Worm (Caenorhabditis elegans): ENCODE measurements around the gene ins-12.

DNA sequence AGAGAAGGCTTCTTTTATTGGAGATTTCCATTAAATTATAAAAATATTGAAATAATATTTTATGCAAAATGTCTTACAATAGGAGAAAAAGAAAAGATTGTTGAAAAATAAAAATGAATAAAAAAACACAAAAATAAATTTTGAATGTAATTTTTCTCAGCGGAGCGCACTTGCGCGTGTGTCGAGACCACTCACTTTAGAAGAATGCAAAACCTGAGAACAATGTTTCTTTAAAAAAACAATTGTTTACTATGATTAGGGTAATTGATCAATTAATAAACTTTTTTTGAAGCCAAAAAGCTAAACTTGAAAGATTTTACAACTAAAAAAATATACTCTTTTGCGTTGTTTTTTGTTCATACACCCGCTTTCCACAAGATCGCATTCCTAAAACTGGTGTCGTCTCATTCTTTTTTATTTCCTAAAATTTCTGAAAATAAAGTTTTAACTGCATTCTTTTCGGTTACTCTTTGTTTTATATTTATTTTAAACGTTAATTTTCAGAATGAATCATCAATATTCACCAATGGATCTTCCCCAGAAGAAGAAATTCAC is 39.9 kb downstream of the ins-12 start, which contains the start of gene ttc-4:
- no peak for TF ChIP-seq tab-1 (GFP tag; IDR thresholded peaks at IDR 0.05)
- TF ChIP-seq med-1 (GFP tag; optimal IDR thresholded peaks at IDR 0.05; ENCODE audit: insufficient read depth) = no peak
- TF ChIP-seq cog-1 (tag; optimal IDR thresholded peaks at IDR 0.05) = peak; percentile 56
- 0 out of 2 replicates have a peak, but pooled peaks have one; percentile 44 for TF ChIP-seq klf-2 (GFP tag; conservative IDR thresholded peaks at IDR 0.05)
- no peak for TF ChIP-seq flt-1 (GFP tag; IDR thresholded peaks at IDR 0.05)
- TF ChIP-seq ref-1 (GFP tag; conservative IDR thresholded peaks at IDR 0.05) = no peak

Measured in whole organism, midembryonic.